Worm (Caenorhabditis elegans): ENCODE data around the gene twk-24.

ce11 chrV:12287667-12288066 is 18.5 kb upstream of the twk-24 start:
- TF ChIP-seq ama-1 (optimal IDR thresholded peaks at IDR 0.05) = no peak
- no peak for TF ChIP-seq skn-1 (tag; optimal IDR thresholded peaks at IDR 0.05)
- no peak for TF ChIP-seq nhr-77 (tag; optimal IDR thresholded peaks at IDR 0.05)
- no peak for TF ChIP-seq lin-15B (tag; optimal IDR thresholded peaks at IDR 0.05)
